Worm (Caenorhabditis elegans) whole organism, midembryonic: ENCODE results near the gene his-35.

ENCODE experiments used
- flt-1 ChIP-seq: fragments of 200-800 bp; sonication (Bioruptor generic); IDR thresholded peaks from 2 replicates; pipeline ENCODE4 v1.3.6; 2022; ENCODE audit warnings: missing genetic modification characterization, missing compliant biosample characterization
- ref-1 ChIP-seq: fragments of 200-800 bp; sonication (Bioruptor generic); conservative IDR thresholded peaks from 2 replicates; pipeline ENCODE4 v1.3.6; 2022; ENCODE audit warnings: missing genetic modification reagents, missing genetic modification characterization, missing compliant biosample characterization
- ztf-23 ChIP-seq: fragments of 200-800 bp; sonication (Bioruptor generic); IDR thresholded peaks from 2 replicates; pipeline ENCODE4 v1.3.6; 2022; ENCODE audit warnings: missing genetic modification reagents, missing genetic modification characterization, missing compliant biosample characterization

ce11 chrV:9518832-9519231 is 26.3 kb downstream of the his-35 start, which contains the start of gene C50F4.8:
- TF ChIP-seq flt-1 (GFP tag; lab: Robert Waterston, UW) (no peak), ztf-23 (no peak), ref-1 (GFP tag; lab: Robert Waterston, UW) (no peak)
